Worm (Caenorhabditis elegans) whole organism, young adult: ENCODE measurements around the gene C14C11.1.

ENCODE experiments used
- B0019.2 ChIP-seq: fragments of 200-800 bp; sonication (Bioruptor generic); conservative IDR thresholded peaks from 2 replicates; pipeline ENCODE4 v1.3.6; 2022; ENCODE audit warnings: missing genetic modification reagents, missing genetic modification characterization, missing compliant biosample characterization
- B0035.1 ChIP-seq: sonication (generic microtip); optimal IDR thresholded peaks from 2 replicates; lab custom pipeline; 2016; ENCODE audit warnings: missing genetic modification characterization, mild to moderate bottlenecking, missing compliant biosample characterization, missing genotype, missing genetic modification reagents
- B0261.1 ChIP-seq: sonication (generic microtip); optimal IDR thresholded peaks from 2 replicates; lab custom pipeline; 2016; ENCODE audit warnings: mild to moderate bottlenecking, missing genetic modification characterization, moderate library complexity, missing compliant biosample characterization
- B0336.3 ChIP-seq: fragments of 200-800 bp; sonication (Bioruptor generic); IDR thresholded peaks from 2 replicates; pipeline ENCODE4 v1.3.6; 2022; ENCODE audit warnings: missing genetic modification characterization, missing compliant biosample characterization
- C06A6.2 ChIP-seq: fragments of 200-800 bp; sonication (Bioruptor generic); conservative IDR thresholded peaks from 2 replicates; pipeline ENCODE4 v1.3.6; 2022; ENCODE audit warnings: missing genetic modification characterization, missing compliant biosample characterization
- F33H1.4 ChIP-seq: fragments of 200-800 bp; sonication (Bioruptor generic); IDR thresholded peaks from 2 replicates; pipeline ENCODE4 v1.3.6; 2022; ENCODE audit warnings: missing genetic modification reagents, missing genetic modification characterization, missing compliant biosample characterization
- F37B4.10 ChIP-seq: fragments of 200-800 bp; sonication (Bioruptor generic); IDR thresholded peaks from 2 replicates; pipeline ENCODE4 v1.3.6; 2022; ENCODE audit warnings: missing genetic modification characterization, missing compliant biosample characterization
- F52B5.7 ChIP-seq: sonication (generic microtip); optimal IDR thresholded peaks from 2 replicates; lab custom pipeline; 2016; ENCODE audit warnings: mild to moderate bottlenecking, missing genetic modification characterization, missing compliant biosample characterization
- F57C9.4 ChIP-seq: sonication (generic microtip); optimal IDR thresholded peaks from 2 replicates; lab custom pipeline; 2017; ENCODE audit warnings: mild to moderate bottlenecking, missing genetic modification characterization, missing compliant biosample characterization
- K12H6.12 ChIP-seq: fragments of 200-800 bp; sonication (Bioruptor generic); optimal IDR thresholded peaks from 2 replicates; lab custom pipeline; 2018; ENCODE audit warnings: mild to moderate bottlenecking, missing genetic modification characterization, missing compliant biosample characterization
- Y53F4B.3 ChIP-seq: fragments of 200-800 bp; sonication (Bioruptor generic); IDR thresholded peaks from 2 replicates; pipeline ENCODE4 v1.3.6; 2022; ENCODE audit warnings: missing genetic modification reagents, missing genetic modification characterization, missing compliant biosample characterization
- Y53G8AR.9 ChIP-seq: fragments of 200-800 bp; sonication (Bioruptor generic); conservative IDR thresholded peaks from 2 replicates; pipeline ENCODE4 v1.3.6; 2022; ENCODE audit warnings: missing genetic modification reagents, missing genetic modification characterization, missing compliant biosample characterization
- attf-3 ChIP-seq: fragments of 200-800 bp; sonication (Bioruptor generic); conservative IDR thresholded peaks from 2 replicates; pipeline ENCODE4 v1.3.6; 2022; ENCODE audit warnings: missing genetic modification reagents, missing genetic modification characterization, missing compliant biosample characterization
- cebp-1 ChIP-seq, 2 experiments: fragments of 200-800 bp in 1 of 2; sonication (Bioruptor generic) in 1 of 2; sonication (generic microtip) in 1 of 2; IDR thresholded peaks in 1 of 2; optimal IDR thresholded peaks in 1 of 2; 2 replicates each; pipeline versions ENCODE4 v1.3.6 to Lab custom; 2017 to 2022; ENCODE audit warnings: missing compliant biosample characterization in 2 of 2, missing genetic modification characterization in 2 of 2, mild to moderate bottlenecking in 1 of 2, missing genetic modification reagents in 1 of 2, moderate library complexity in 1 of 2
- ceh-100 ChIP-seq: fragments of 200-800 bp; sonication (Bioruptor generic); IDR thresholded peaks from 2 replicates; pipeline ENCODE4 v1.3.6; 2022; ENCODE audit warnings: missing genetic modification reagents, missing genetic modification characterization, missing compliant biosample characterization
- ceh-40 ChIP-seq: fragments of 200-800 bp; sonication (Bioruptor generic); IDR thresholded peaks from 2 replicates; pipeline ENCODE4 v1.3.6; 2022; ENCODE audit warnings: missing genetic modification characterization, missing compliant biosample characterization
- die-1 ChIP-seq: sonication (generic microtip); optimal IDR thresholded peaks from 2 replicates; lab custom pipeline; 2016; ENCODE audit warnings: missing genotype, mild to moderate bottlenecking, missing genetic modification characterization, missing compliant biosample characterization
- dpl-1 ChIP-seq: fragments of 150-350 bp; optimal IDR thresholded peaks from 2 replicates; lab custom pipeline; 2014; ENCODE audit warnings: missing biosample characterization, missing genetic modification reagents, missing genetic modification characterization
- efl-1 ChIP-seq: fragments of 150-350 bp; optimal IDR thresholded peaks from 2 replicates; lab custom pipeline; 2014; ENCODE audit warnings: missing biosample characterization, missing genetic modification reagents, missing genetic modification characterization
- egl-44 ChIP-seq: fragments of 200-800 bp; sonication (Bioruptor generic); IDR thresholded peaks from 2 replicates; pipeline ENCODE4 v1.3.6; 2022; ENCODE audit warnings: missing genetic modification reagents, missing genetic modification characterization, missing compliant biosample characterization
- egrh-3 ChIP-seq: fragments of 200-800 bp; sonication (Bioruptor generic); IDR thresholded peaks from 2 replicates; pipeline ENCODE4 v1.3.6; 2022; ENCODE audit warnings: missing genetic modification reagents, missing genetic modification characterization, missing compliant biosample characterization
- ets-4 ChIP-seq: fragments of 200-800 bp; sonication (Bioruptor generic); optimal IDR thresholded peaks from 2 replicates; lab custom pipeline; 2018; ENCODE audit warnings: mild to moderate bottlenecking, missing genetic modification characterization, missing compliant biosample characterization
- fkh-3 ChIP-seq: sonication (generic microtip); optimal IDR thresholded peaks from 2 replicates; lab custom pipeline; 2016; ENCODE audit warnings: mild to moderate bottlenecking, missing genetic modification characterization, missing compliant biosample characterization
- him-1 ChIP-seq: sonication (generic microtip); optimal IDR thresholded peaks from 2 replicates; lab custom pipeline; 2016; ENCODE audit warnings: missing genotype, missing genetic modification reagents, missing genetic modification characterization, missing compliant biosample characterization
- hmg-1.2 ChIP-seq: fragments of 200-800 bp; sonication (Bioruptor generic); IDR thresholded peaks from 2 replicates; pipeline ENCODE4 v1.3.6; 2022; ENCODE audit warnings: missing genetic modification reagents, missing genetic modification characterization, missing compliant biosample characterization
- hsf-1 ChIP-seq: fragments of 200-800 bp; sonication (Bioruptor generic); IDR thresholded peaks from 2 replicates; pipeline ENCODE4 v1.3.6; 2022; ENCODE audit warnings: missing genetic modification reagents, missing genetic modification characterization, missing compliant biosample characterization
- lag-1 ChIP-seq: fragments of 200-800 bp; sonication (Bioruptor generic); IDR thresholded peaks from 2 replicates; pipeline ENCODE4 v1.3.6; 2022; ENCODE audit warnings: missing genetic modification reagents, missing genetic modification characterization, missing compliant biosample characterization
- let-607 ChIP-seq, 2 experiments: fragments of 200-800 bp in 1 of 2; sonication (Bioruptor generic) in 1 of 2; sonication (generic microtip) in 1 of 2; optimal IDR thresholded peaks; 2 replicates each; lab custom pipeline; 2016 to 2018; ENCODE audit warnings: mild to moderate bottlenecking in 2 of 2, missing compliant biosample characterization in 2 of 2, missing genetic modification characterization in 2 of 2, moderate library complexity in 2 of 2, missing genotype in 1 of 2
- lin-26 ChIP-seq: fragments of 200-800 bp; sonication (Bioruptor generic); IDR thresholded peaks from 2 replicates; pipeline ENCODE4 v1.3.6; 2022; ENCODE audit warnings: missing genetic modification reagents, missing genetic modification characterization, missing compliant biosample characterization
- lin-40 ChIP-seq: sonication (generic microtip); optimal IDR thresholded peaks from 2 replicates; lab custom pipeline; 2016; ENCODE audit warnings: missing genetic modification characterization, mild to moderate bottlenecking, missing compliant biosample characterization, missing genotype, missing genetic modification reagents
- lsl-1 ChIP-seq: fragments of 200-800 bp; sonication (Bioruptor generic); optimal IDR thresholded peaks from 2 replicates; lab custom pipeline; 2018; ENCODE audit warnings: mild to moderate bottlenecking, missing genetic modification characterization, moderate library complexity, missing compliant biosample characterization
- lsy-27 ChIP-seq: sonication (generic microtip); optimal IDR thresholded peaks from 2 replicates; lab custom pipeline; 2017; ENCODE audit warnings: missing genetic modification characterization, mild to moderate bottlenecking, missing compliant biosample characterization, antibody characterized with exemption, missing genotype, borderline replicate concordance; ENCODE audit not compliant: insufficient read depth
- madf-3 ChIP-seq: fragments of 200-800 bp; sonication (Bioruptor generic); IDR thresholded peaks from 2 replicates; pipeline ENCODE4 v1.3.6; 2022; ENCODE audit warnings: missing genetic modification reagents, missing genetic modification characterization, missing compliant biosample characterization
- madf-6 ChIP-seq: fragments of 200-800 bp; sonication (Bioruptor generic); IDR thresholded peaks from 2 replicates; pipeline ENCODE4 v1.3.6; 2022; ENCODE audit warnings: missing genetic modification reagents, missing genetic modification characterization, missing compliant biosample characterization
- madf-8 ChIP-seq: fragments of 200-800 bp; sonication (Bioruptor generic); conservative IDR thresholded peaks from 2 replicates; pipeline ENCODE4 v1.3.6; 2022; ENCODE audit warnings: missing genetic modification reagents, missing genetic modification characterization, missing compliant biosample characterization
- mes-4 ChIP-seq: sonication (generic microtip); optimal IDR thresholded peaks from 2 replicates; lab custom pipeline; 2016; ENCODE audit warnings: missing genotype, missing genetic modification characterization, missing compliant biosample characterization
- nhr-27 ChIP-seq: fragments of 200-800 bp; sonication (Bioruptor generic); optimal IDR thresholded peaks from 2 replicates; lab custom pipeline; 2018; ENCODE audit warnings: mild to moderate bottlenecking, missing genetic modification characterization, moderate library complexity, missing compliant biosample characterization
- nhr-90 ChIP-seq: sonication (generic microtip); optimal IDR thresholded peaks from 2 replicates; lab custom pipeline; 2016; ENCODE audit warnings: missing genotype, mild to moderate bottlenecking, missing genetic modification characterization, missing compliant biosample characterization
- pbrm-1 ChIP-seq: fragments of 200-800 bp; sonication (Bioruptor generic); IDR thresholded peaks from 2 replicates; pipeline ENCODE4 v1.3.6; 2022; ENCODE audit warnings: missing genetic modification reagents, missing genetic modification characterization, missing compliant biosample characterization
- pha-4 ChIP-seq: fragments of 150-350 bp; sonication (generic microtip); optimal IDR thresholded peaks from 2 replicates; lab custom pipeline; 2014; ENCODE audit warnings: missing biosample characterization, missing genetic modification reagents, missing genetic modification characterization
- sdz-38 ChIP-seq: sonication (generic microtip); optimal IDR thresholded peaks from 2 replicates; lab custom pipeline; 2016; ENCODE audit warnings: missing genotype, missing genetic modification characterization, missing compliant biosample characterization
- snpc-3.4 ChIP-seq: sonication (generic microtip); optimal IDR thresholded peaks from 2 replicates; lab custom pipeline; 2017; ENCODE audit warnings: missing genetic modification characterization, mild to moderate bottlenecking, missing compliant biosample characterization, antibody characterized with exemption, moderate library complexity, missing genotype, missing genetic modification reagents
- sptf-2 ChIP-seq: fragments of 200-800 bp; sonication (Bioruptor generic); optimal IDR thresholded peaks from 2 replicates; lab custom pipeline; 2018; ENCODE audit warnings: mild to moderate bottlenecking, missing genetic modification characterization, missing compliant biosample characterization
- tbp1 ChIP-seq: fragments of 200-800 bp; sonication (Bioruptor generic); optimal IDR thresholded peaks from 2 replicates; lab custom pipeline; 2018; ENCODE audit warnings: mild to moderate bottlenecking, missing genetic modification characterization, missing compliant biosample characterization
- tlf-1 ChIP-seq: fragments of 200-800 bp; sonication (Bioruptor generic); optimal IDR thresholded peaks from 2 replicates; lab custom pipeline; 2018; ENCODE audit warnings: mild to moderate bottlenecking, missing genetic modification characterization, missing compliant biosample characterization
- zfh-2 ChIP-seq: fragments of 200-800 bp; sonication (Bioruptor generic); conservative IDR thresholded peaks from 2 replicates; pipeline ENCODE4 v1.3.6; 2022; ENCODE audit warnings: missing genetic modification reagents, missing genetic modification characterization, missing compliant biosample characterization
- ztf-26 ChIP-seq: sonication (generic microtip); optimal IDR thresholded peaks from 2 replicates; lab custom pipeline; 2017; ENCODE audit warnings: missing genetic modification characterization, missing compliant biosample characterization
- ztf-6 ChIP-seq: fragments of 200-800 bp; sonication (Bioruptor generic); IDR thresholded peaks from 2 replicates; pipeline ENCODE4 v1.3.6; 2022; ENCODE audit warnings: missing genetic modification reagents, missing genetic modification characterization, missing compliant biosample characterization

Gene C14C11.1

DNA sequence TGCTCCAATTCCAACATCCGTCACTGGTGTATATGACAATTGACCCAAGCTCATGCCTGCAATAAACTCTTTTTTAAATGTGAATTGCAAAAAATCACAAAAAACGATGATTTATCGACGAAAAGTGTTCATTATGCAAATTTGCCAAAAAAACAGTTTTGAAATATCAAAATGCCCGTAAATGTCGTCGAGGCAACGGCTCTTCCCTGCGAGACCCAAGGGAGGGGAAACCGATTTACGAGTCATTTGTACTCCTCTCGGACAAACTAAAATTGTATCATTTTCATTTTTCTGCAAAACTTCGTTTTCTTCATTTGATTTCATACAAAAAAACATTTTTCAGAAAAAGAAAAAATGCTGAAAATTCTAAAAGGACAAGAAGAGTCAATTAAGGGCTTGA is 21.1 kb downstream of the C14C11.1 start, which contains the start of the genes hmgs-1 and F25B4.4 (continued):
- TF ChIP-seq ets-4 (GFP tag; lab: Kevin White, UChicago) (no peak), ztf-6 (GFP tag; lab: Robert Waterston, UW) (no peak), F57C9.4 (tag; lab: Kevin White, UChicago) (no peak), hmg-1.2 (peak; percentile 55), let-607 (tag; optimal IDR thresholded peaks at IDR 0.05; lab: Kevin White, UChicago) (peak in 1 of 2 experiments; percentile 10), tbp1 (peak; percentile 66), egrh-3 (peak; percentile 42), Y53F4B.3 (GFP tag; lab: Robert Waterston, UW) (no peak), nhr-27 (tag; lab: Kevin White, UChicago) (no peak), B0336.3 (GFP tag; lab: Robert Waterston, UW) (peak; percentile 28; the same call in 1 of the 2 replicates), F37B4.10 (GFP tag; lab: Robert Waterston, UW) (no peak), cebp-1 (GFP tag; IDR thresholded peaks at IDR 0.05; lab: Robert Waterston, UW) (peak; percentile 58; the same call in 1 of the 2 replicates), cebp-1 (tag; optimal IDR thresholded peaks at IDR 0.05; lab: Kevin White, UChicago) (peak; percentile 84), ceh-40 (GFP tag; lab: Robert Waterston, UW) (no peak), dpl-1 (GFP tag; lab: Kevin White, UChicago) (peak; percentile 43), lag-1 (GFP tag; lab: Robert Waterston, UW) (no peak), K12H6.12 (tag; lab: Kevin White, UChicago) (peak; percentile 88), lin-40 (peak; percentile 84), hsf-1 (GFP tag; lab: Robert Waterston, UW) (peak; percentile 27; the same call in 1 of the 2 replicates), pbrm-1 (GFP tag; lab: Robert Waterston, UW) (peak; percentile 83), C06A6.2 (GFP tag; lab: Robert Waterston, UW) (peak; percentile 50; the same call in 1 of the 2 replicates), B0261.1 (tag; lab: Kevin White, UChicago) (no peak), madf-6 (peak; percentile 83), madf-3 (0 out of 2 replicates have a peak, but pooled peaks have one; percentile 30), snpc-3.4 (tag; lab: Kevin White, UChicago) (peak; percentile 51), B0035.1 (tag; lab: Kevin White, UChicago) (no peak), lin-26 (GFP tag; lab: Robert Waterston, UW) (0 out of 2 replicates have a peak, but pooled peaks have one; percentile 20), egl-44 (GFP tag; lab: Robert Waterston, UW) (no peak), sdz-38 (tag; lab: Kevin White, UChicago) (no peak), ceh-100 (GFP tag; lab: Robert Waterston, UW) (0 out of 2 replicates have a peak, but pooled peaks have one; percentile 21), lsl-1 (GFP tag; lab: Kevin White, UChicago) (peak; percentile 65), pha-4 (tag; lab: Kevin White, UChicago) (peak; percentile 68), ztf-26 (tag; lab: Kevin White, UChicago) (no peak), lsy-27 (tag; lab: Kevin White, UChicago) (no peak), madf-8 (peak; percentile 58), him-1 (tag; lab: Kevin White, UChicago) (peak; percentile 22), mes-4 (no peak), attf-3 (GFP tag; lab: Robert Waterston, UW) (peak; percentile 64; the same call in 1 of the 2 replicates), nhr-90 (tag; lab: Kevin White, UChicago) (no peak), Y53G8AR.9 (GFP tag; lab: Robert Waterston, UW) (peak; percentile 56; the same call in 1 of the 2 replicates), tlf-1 (peak; percentile 77), fkh-3 (tag; lab: Kevin White, UChicago) (no peak), B0019.2 (GFP tag; lab: Robert Waterston, UW) (peak; percentile 86), zfh-2 (GFP tag; lab: Robert Waterston, UW) (no peak), sptf-2 (no peak), F52B5.7 (no peak), efl-1 (GFP tag; lab: Kevin White, UChicago) (peak; percentile 55), F33H1.4 (GFP tag; lab: Robert Waterston, UW) (peak; percentile 98), die-1 (tag; lab: Kevin White, UChicago) (no peak)
